Fruit fly (Drosophila melanogaster) whole organism, embryonic: Measurements from ENCODE around the gene CatB.

Experiments used
- ATbp ChIP-seq: fragments of 200-800 bp; sonication (Bioruptor generic); optimal IDR thresholded peaks from 2 replicates; lab custom pipeline; 2017; ENCODE audit warnings: missing biosample characterization, mild to moderate bottlenecking, missing genetic modification characterization, missing genetic modification reagents
- Asciz ChIP-seq: fragments of 200-800 bp; sonication (Bioruptor generic); optimal IDR thresholded peaks from 2 replicates; lab custom pipeline; 2017; ENCODE audit warnings: missing biosample characterization, mild to moderate bottlenecking, missing genetic modification characterization, missing genetic modification reagents
- CG11085 ChIP-seq: fragments of 200-800 bp; sonication (Bioruptor generic); IDR thresholded peaks from 2 replicates; pipeline ENCODE4 v1.3.6; 2022; ENCODE audit warnings: missing biosample characterization, missing genetic modification characterization
- CG11247 ChIP-seq: fragments of 200-800 bp; sonication (Bioruptor generic); IDR thresholded peaks from 2 replicates; pipeline ENCODE4 v1.3.6; 2022; ENCODE audit warnings: missing biosample characterization, missing genetic modification characterization
- CG12299 ChIP-seq: fragments of 200-800 bp; sonication (Bioruptor generic); optimal IDR thresholded peaks from 2 replicates; lab custom pipeline; 2018; ENCODE audit warnings: missing biosample characterization, mild to moderate bottlenecking, missing genetic modification characterization
- CG12391 ChIP-seq: fragments of 200-800 bp; sonication (Bioruptor generic); optimal IDR thresholded peaks from 3 replicates; lab custom pipeline; 2018; ENCODE audit warnings: missing biosample characterization, mild to moderate bottlenecking, missing genetic modification characterization, moderate library complexity
- CG12744 ChIP-seq: fragments of 200-800 bp; sonication (Bioruptor generic); optimal IDR thresholded peaks from 2 replicates; lab custom pipeline; 2016; ENCODE audit warnings: missing biosample characterization, missing genetic modification characterization
- CG14667 ChIP-seq: fragments of 200-800 bp; sonication (Bioruptor generic); IDR thresholded peaks from 2 replicates; pipeline ENCODE4 v1.3.6; 2022; ENCODE audit warnings: missing biosample characterization, missing genetic modification characterization
- CG15073 ChIP-seq: fragments of 200-800 bp; sonication (Bioruptor generic); optimal IDR thresholded peaks from 2 replicates; lab custom pipeline; 2016; ENCODE audit warnings: missing biosample characterization, missing genetic modification characterization
- CG15479 ChIP-seq: fragments of 200-800 bp; sonication (Bioruptor generic); optimal IDR thresholded peaks from 3 replicates; lab custom pipeline; 2019; ENCODE audit warnings: missing biosample characterization, mild to moderate bottlenecking, missing genetic modification characterization, moderate library complexity
- CG15514 ChIP-seq: fragments of 200-800 bp; sonication (Bioruptor generic); optimal IDR thresholded peaks from 3 replicates; lab custom pipeline; 2017; ENCODE audit warnings: missing biosample characterization, missing genetic modification characterization, mild to moderate bottlenecking, moderate library complexity, missing genetic modification reagents
- CG1603 ChIP-seq: fragments of 200-800 bp; sonication (Bioruptor generic); optimal IDR thresholded peaks from 2 replicates; lab custom pipeline; 2019; ENCODE audit warnings: missing biosample characterization, mild to moderate bottlenecking, missing genetic modification characterization, moderate library complexity
- CG16779 ChIP-seq: fragments of 200-800 bp; sonication (Bioruptor generic); IDR thresholded peaks from 2 replicates; pipeline ENCODE4 v1.3.6; 2022; ENCODE audit warnings: missing biosample characterization, missing genetic modification characterization
- CG17829 ChIP-seq: fragments of 200-800 bp; optimal IDR thresholded peaks from 2 replicates; lab custom pipeline; 2019; ENCODE audit warnings: missing biosample characterization, mild to moderate bottlenecking, missing genetic modification characterization, moderate library complexity
- CG1832 ChIP-seq: fragments of 200-800 bp; sonication (Bioruptor generic); optimal IDR thresholded peaks from 2 replicates; lab custom pipeline; 2017; ENCODE audit warnings: missing biosample characterization, mild to moderate bottlenecking, missing genetic modification characterization, inconsistent platforms
- CG18764 ChIP-seq: fragments of 200-800 bp; sonication (Bioruptor generic); optimal IDR thresholded peaks from 3 replicates; lab custom pipeline; 2016; ENCODE audit warnings: missing biosample characterization, missing genetic modification characterization
- CG2712 ChIP-seq: fragments of 200-800 bp; optimal IDR thresholded peaks from 3 replicates; lab custom pipeline; 2019; ENCODE audit warnings: missing biosample characterization, mild to moderate bottlenecking, missing genetic modification characterization, moderate library complexity
- CG32772 ChIP-seq: fragments of 200-800 bp; sonication (Bioruptor generic); IDR thresholded peaks from 2 replicates; pipeline ENCODE4 v1.3.6; 2022; ENCODE audit warnings: missing biosample characterization, missing genetic modification characterization
- CG4328 ChIP-seq: fragments of 200-800 bp; sonication (Bioruptor generic); optimal IDR thresholded peaks from 3 replicates; lab custom pipeline; 2017; ENCODE audit warnings: missing biosample characterization, missing genetic modification reagents, missing genetic modification characterization
- CG4617 ChIP-seq: fragments of 200-800 bp; sonication (Bioruptor generic); optimal IDR thresholded peaks from 3 replicates; lab custom pipeline; 2016; ENCODE audit warnings: missing biosample characterization, missing genetic modification characterization, borderline replicate concordance
- CG6654 ChIP-seq: fragments of 200-800 bp; sonication (Bioruptor generic); optimal IDR thresholded peaks from 2 replicates; lab custom pipeline; 2017; ENCODE audit warnings: missing biosample characterization, mild to moderate bottlenecking, missing genetic modification characterization
- CG7928 ChIP-seq: fragments of 200-800 bp; sonication (Bioruptor generic); optimal IDR thresholded peaks from 2 replicates; lab custom pipeline; 2017; ENCODE audit warnings: missing biosample characterization, mild to moderate bottlenecking, missing genetic modification characterization
- H15 ChIP-seq: fragments of 200-800 bp; sonication (Bioruptor generic); IDR thresholded peaks from 3 replicates; pipeline ENCODE4 v1.3.6; 2022; ENCODE audit warnings: missing biosample characterization, missing genetic modification characterization
- Lhr ChIP-seq: fragments of 200-800 bp; sonication (Bioruptor generic); optimal IDR thresholded peaks from 3 replicates; lab custom pipeline; 2017; ENCODE audit warnings: mild to moderate bottlenecking, missing biosample characterization, missing genetic modification reagents, missing genetic modification characterization
- Oli ChIP-seq: fragments of 200-800 bp; sonication (Bioruptor generic); optimal IDR thresholded peaks from 2 replicates; lab custom pipeline; 2018; ENCODE audit warnings: missing biosample characterization, mild to moderate bottlenecking, missing genetic modification characterization, moderate library complexity
- Optix ChIP-seq: fragments of 200-800 bp; sonication (Bioruptor generic); IDR thresholded peaks from 3 replicates; pipeline ENCODE4 v1.3.6; 2022; ENCODE audit warnings: missing biosample characterization, missing genetic modification characterization
- ac ChIP-seq: fragments of 200-800 bp; sonication (Bioruptor generic); optimal IDR thresholded peaks from 3 replicates; lab custom pipeline; 2017; ENCODE audit warnings: missing biosample characterization, mild to moderate bottlenecking, missing genetic modification characterization
- btn ChIP-seq: fragments of 200-800 bp; sonication (Bioruptor generic); optimal IDR thresholded peaks from 2 replicates; lab custom pipeline; 2016; ENCODE audit warnings: missing biosample characterization, missing genetic modification characterization
- cad ChIP-seq: fragments of >200 bp; optimal IDR thresholded peaks from 2 replicates; lab custom pipeline; 2017; ENCODE audit warnings: missing biosample characterization, missing genetic modification characterization
- cas ChIP-seq: fragments of 200-800 bp; sonication (Bioruptor generic); IDR thresholded peaks from 2 replicates; pipeline ENCODE4 v1.3.6; 2022; ENCODE audit warnings: missing biosample characterization, missing genetic modification characterization
- chinmo ChIP-seq: fragments of 200-800 bp; sonication (Bioruptor generic); IDR thresholded peaks from 4 replicates; pipeline ENCODE4 v1.3.6; 2022; ENCODE audit warnings: missing biosample characterization, missing genetic modification characterization; ENCODE audit not compliant: partially characterized antibody
- crc ChIP-seq: fragments of 200-800 bp; sonication (Bioruptor generic); optimal IDR thresholded peaks from 2 replicates; lab custom pipeline; 2016; ENCODE audit warnings: missing biosample characterization, missing genetic modification characterization
- ftz-f1 ChIP-seq: fragments of 200-800 bp; sonication (Bioruptor generic); optimal IDR thresholded peaks from 2 replicates; lab custom pipeline; 2016; ENCODE audit warnings: missing biosample characterization, missing genetic modification characterization
- gce ChIP-seq: fragments of 200-800 bp; sonication (Bioruptor generic); IDR thresholded peaks from 3 replicates; pipeline ENCODE4 v1.3.6; 2022; ENCODE audit warnings: missing biosample characterization, missing genetic modification characterization
- gem ChIP-seq: fragments of 200-800 bp; sonication (Bioruptor generic); optimal IDR thresholded peaks from 2 replicates; lab custom pipeline; 2019; ENCODE audit warnings: missing biosample characterization, mild to moderate bottlenecking, missing genetic modification characterization, moderate library complexity
- gt ChIP-seq: fragments of 200-800 bp; sonication (Bioruptor generic); IDR thresholded peaks from 2 replicates; pipeline ENCODE4 v1.3.6; 2022; ENCODE audit warnings: missing biosample characterization, missing genetic modification characterization
- kay ChIP-seq: fragments of 200-800 bp; sonication (Bioruptor generic); optimal IDR thresholded peaks from 2 replicates; lab custom pipeline; 2016; ENCODE audit warnings: missing biosample characterization, missing genetic modification characterization
- maf-S ChIP-seq: fragments of 200-800 bp; sonication (Bioruptor generic); optimal IDR thresholded peaks from 2 replicates; lab custom pipeline; 2016; ENCODE audit warnings: missing biosample characterization, missing genetic modification characterization
- mirr ChIP-seq: fragments of 200-800 bp; sonication (Bioruptor generic); optimal IDR thresholded peaks from 3 replicates; lab custom pipeline; 2018; ENCODE audit warnings: missing biosample characterization, mild to moderate bottlenecking, missing genetic modification characterization
- peb ChIP-seq: fragments of 200-800 bp; sonication (Bioruptor generic); IDR thresholded peaks from 2 replicates; pipeline ENCODE4 v1.3.6; 2022; ENCODE audit warnings: missing biosample characterization, missing genetic modification characterization
- pnt ChIP-seq: fragments of 200-800 bp; sonication (Bioruptor generic); optimal IDR thresholded peaks from 3 replicates; lab custom pipeline; 2016; ENCODE audit warnings: missing biosample characterization, missing genetic modification characterization
- rib ChIP-seq: fragments of 200-800 bp; sonication (Bioruptor generic); IDR thresholded peaks from 2 replicates; pipeline ENCODE4 v1.3.6; 2022; ENCODE audit warnings: missing biosample characterization, missing genetic modification characterization
- schlank ChIP-seq: fragments of 200-800 bp; sonication (Bioruptor generic); optimal IDR thresholded peaks from 2 replicates; lab custom pipeline; 2018; ENCODE audit warnings: missing biosample characterization, mild to moderate bottlenecking, missing genetic modification characterization
- sens ChIP-seq: fragments of 200-800 bp; sonication (Bioruptor generic); peaks from one replicate; lab custom pipeline; 2016; ENCODE audit warnings: missing biosample characterization, missing genetic modification characterization
- sisA ChIP-seq: fragments of 200-800 bp; sonication (Bioruptor generic); IDR thresholded peaks from 2 replicates; pipeline ENCODE4 v1.3.6; 2022; ENCODE audit warnings: missing biosample characterization, missing genetic modification characterization
- sob ChIP-seq: fragments of 200-800 bp; sonication (Bioruptor generic); IDR thresholded peaks from 2 replicates; pipeline ENCODE4 v1.3.6; 2022; ENCODE audit warnings: missing biosample characterization, missing genetic modification characterization
- ssp ChIP-seq: fragments of 200-800 bp; sonication (Bioruptor generic); IDR thresholded peaks from 2 replicates; pipeline ENCODE4 v1.3.6; 2022; ENCODE audit warnings: missing biosample characterization, missing genetic modification characterization
- tin ChIP-seq: fragments of 200-800 bp; sonication (Bioruptor generic); optimal IDR thresholded peaks from 3 replicates; lab custom pipeline; 2016; ENCODE audit warnings: missing biosample characterization, missing genetic modification characterization
- tio ChIP-seq: fragments of 200-800 bp; sonication (Bioruptor generic); optimal IDR thresholded peaks from 2 replicates; lab custom pipeline; 2017; ENCODE audit warnings: missing biosample characterization, missing genetic modification characterization, inconsistent platforms
- tx ChIP-seq: fragments of 200-800 bp; sonication (Bioruptor generic); optimal IDR thresholded peaks from 2 replicates; lab custom pipeline; 2016; ENCODE audit warnings: missing biosample characterization, missing genetic modification characterization
- wdn ChIP-seq: fragments of 200-800 bp; sonication (Bioruptor generic); IDR thresholded peaks from 2 replicates; pipeline ENCODE4 v1.3.6; 2022; ENCODE audit warnings: missing biosample characterization, missing genetic modification characterization
- zf30C ChIP-seq: fragments of 200-800 bp; sonication (Bioruptor generic); optimal IDR thresholded peaks from 3 replicates; lab custom pipeline; 2018; ENCODE audit warnings: missing biosample characterization, mild to moderate bottlenecking, missing genetic modification characterization

CatB gene

DNA sequence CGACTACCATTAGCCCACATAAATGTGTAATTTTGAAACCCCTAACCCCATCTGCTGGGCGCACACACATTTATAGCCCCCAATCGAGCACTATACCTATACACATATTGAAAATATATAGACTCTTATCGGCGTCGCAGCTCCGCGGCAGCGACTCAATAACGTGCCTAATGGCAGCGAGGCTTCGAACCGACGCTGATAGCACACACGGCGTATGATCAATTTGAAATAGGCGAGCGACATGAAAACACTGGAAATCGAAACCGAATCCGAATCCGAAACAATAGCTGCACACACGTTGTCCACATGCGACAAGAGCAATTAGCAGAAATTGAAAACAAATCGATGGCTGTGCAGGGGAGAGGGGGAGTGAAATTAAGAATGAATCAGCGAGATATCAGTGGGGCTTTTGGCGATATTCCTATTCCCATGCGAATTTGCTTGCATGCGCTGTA, 11.1 kb upstream of the CatB start (continued):
- TF ChIP-seq btn (GFP tag; lab: Kevin White, UChicago), result no peak
- peak; percentile 34 for TF ChIP-seq schlank (tag; lab: Kevin White, UChicago)
- TF ChIP-seq CG11247 (GFP tag; lab: Robert Waterston, UW), result no peak
- TF ChIP-seq kay (GFP tag; lab: Kevin White, UChicago), result peak; percentile 24
- no peak for TF ChIP-seq Asciz
- no peak for TF ChIP-seq cad (GFP tag; lab: Kevin White, UChicago)
- TF ChIP-seq ssp (GFP tag; lab: Robert Waterston, UW), result no peak
- TF ChIP-seq CG4328 (GFP tag; lab: Kevin White, UChicago), result no peak
- no peak for TF ChIP-seq CG15073
- no peak for TF ChIP-seq CG18764 (GFP tag; lab: Kevin White, UChicago)
- TF ChIP-seq CG6654 (GFP tag; lab: Kevin White, UChicago), result no peak
- no peak for TF ChIP-seq CG16779 (GFP tag; lab: Robert Waterston, UW)
- no peak for TF ChIP-seq gce
- TF ChIP-seq cas (GFP tag; lab: Robert Waterston, UW), result no peak
- no peak for TF ChIP-seq CG12391 (tag; lab: Kevin White, UChicago)
- no peak for TF ChIP-seq CG12744
- peak; percentile 87 for TF ChIP-seq chinmo
- no peak for TF ChIP-seq CG11085
- no peak for TF ChIP-seq ac (GFP tag; lab: Kevin White, UChicago)
- TF ChIP-seq tio (GFP tag; lab: Kevin White, UChicago), result no peak
- TF ChIP-seq CG1832 (GFP tag; lab: Kevin White, UChicago), result no peak
- no peak for TF ChIP-seq Oli (tag; lab: Kevin White, UChicago)
- TF ChIP-seq ATbp (GFP tag; lab: Kevin White, UChicago), result peak; percentile 30
- TF ChIP-seq CG4617, result no peak
- peak; percentile 37; the same call in 1 of the 2 replicates for TF ChIP-seq sob (GFP tag; lab: Robert Waterston, UW)
- peak; percentile 89 for TF ChIP-seq mirr (GFP tag; lab: Kevin White, UChicago)
- peak; percentile 73 for TF ChIP-seq sens (GFP tag; lab: Kevin White, UChicago)
- TF ChIP-seq maf-S (GFP tag; lab: Kevin White, UChicago), result no peak
- no peak for TF ChIP-seq gt (GFP tag; lab: Robert Waterston, UW)
- TF ChIP-seq sisA (GFP tag; lab: Robert Waterston, UW), result no peak
- TF ChIP-seq gem, result no peak
- peak; percentile 52 for TF ChIP-seq rib (GFP tag; lab: Robert Waterston, UW)
- TF ChIP-seq wdn, result 0 out of 2 replicates have a peak, but pooled peaks have one; percentile 23
- TF ChIP-seq crc (GFP tag; lab: Kevin White, UChicago), result no peak
- TF ChIP-seq Lhr (GFP tag; lab: Kevin White, UChicago), result no peak
- TF ChIP-seq tin (GFP tag; lab: Kevin White, UChicago), result no peak
- TF ChIP-seq CG15514 (GFP tag; lab: Kevin White, UChicago), result peak; percentile 42
- TF ChIP-seq H15 (GFP tag; lab: Robert Waterston, UW), result no peak
- no peak for TF ChIP-seq tx
- no peak for TF ChIP-seq CG17829 (tag; lab: Kevin White, UChicago)
- no peak for TF ChIP-seq CG12299
- TF ChIP-seq CG1603 (tag; lab: Kevin White, UChicago), result no peak
- TF ChIP-seq CG32772 (GFP tag; lab: Robert Waterston, UW), result 0 out of 2 replicates have a peak, but pooled peaks have one; percentile 13
- no peak for TF ChIP-seq zf30C (GFP tag; lab: Kevin White, UChicago)
- no peak for TF ChIP-seq Optix (GFP tag; lab: Robert Waterston, UW)
- TF ChIP-seq CG2712, result no peak
- no peak for TF ChIP-seq peb
- peak; percentile 20 for TF ChIP-seq ftz-f1
- TF ChIP-seq CG15479 (GFP tag; lab: Kevin White, UChicago), result no peak
- no peak for TF ChIP-seq pnt (GFP tag; lab: Kevin White, UChicago)
- TF ChIP-seq CG14667 (GFP tag; lab: Robert Waterston, UW), result no peak
- TF ChIP-seq CG7928, result no peak
